Worm (Caenorhabditis elegans) whole organism, L2 larva: ENCODE measurements around the gene F35D11.3.

Experiments
- ama-1 ChIP-seq: fragments of 150-350 bp; optimal IDR thresholded peaks from 2 replicates; lab custom pipeline; 2018; ENCODE audit warnings: inconsistent platforms
- egl-27 ChIP-seq: sonication (generic microtip); optimal IDR thresholded peaks from 3 replicates; lab custom pipeline; 2017; ENCODE audit warnings: missing biosample characterization, missing genetic modification reagents, missing genetic modification characterization
- mdl-1 ChIP-seq, 2 experiments: fragments of 150-350 bp in 1 of 2; sonication (generic microtip) in 1 of 2; optimal IDR thresholded peaks; 2 replicates each; lab custom pipeline; 2017; ENCODE audit warnings: missing biosample characterization in 2 of 2, missing genetic modification characterization in 2 of 2
- nhr-12 ChIP-seq: fragments of 150-350 bp; optimal IDR thresholded peaks from 2 replicates; lab custom pipeline; 2014; ENCODE audit warnings: missing biosample characterization, missing genetic modification characterization
- snpc-4 ChIP-seq: fragments of 150-350 bp; optimal IDR thresholded peaks from 2 replicates; lab custom pipeline; 2014; ENCODE audit warnings: missing biosample characterization, missing genetic modification characterization
- unc-55 ChIP-seq: fragments of 150-350 bp; sonication (generic microtip); optimal IDR thresholded peaks from 3 replicates; lab custom pipeline; 2014; ENCODE audit warnings: missing biosample characterization, missing genetic modification reagents, missing genetic modification characterization
- unc-62 ChIP-seq: fragments of 150-350 bp; optimal IDR thresholded peaks from 2 replicates; lab custom pipeline; 2014; ENCODE audit warnings: missing biosample characterization, missing genetic modification reagents, missing genetic modification characterization

DNA sequence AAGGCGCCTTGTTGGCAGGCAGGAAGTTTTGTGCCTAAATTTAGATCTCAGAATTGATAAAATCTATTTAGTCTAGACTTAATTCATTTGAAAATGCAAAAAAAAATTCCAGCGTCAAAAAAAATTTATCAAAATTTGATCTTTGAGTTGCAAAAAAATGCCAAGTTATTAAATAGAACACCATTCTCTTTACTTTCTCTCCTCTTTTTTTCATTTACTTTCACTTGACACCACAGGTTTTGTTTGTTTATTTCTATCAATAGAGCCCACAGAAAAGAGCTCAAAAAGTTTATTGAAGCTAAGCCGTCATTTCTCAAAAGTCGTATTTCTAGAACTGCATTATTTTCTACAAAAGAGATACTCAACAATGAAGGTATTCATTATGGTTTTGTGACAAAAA, 4.5 kb downstream of the F35D11.3 start, which contains the start of gene pqn-35:
- TF ChIP-seq nhr-12 (tag; lab: Kevin White, UChicago) (no peak), unc-55 (GFP tag; lab: Kevin White, UChicago) (no peak), ama-1 (lab: Kevin White, UChicago) (no peak), unc-62 (GFP tag; lab: Kevin White, UChicago) (no peak), mdl-1 (tag; optimal IDR thresholded peaks at IDR 0.05; lab: Kevin White, UChicago) (no peak), snpc-4 (no peak), egl-27 (tag; lab: Kevin White, UChicago) (no peak)
